Worm (Caenorhabditis elegans): ENCODE data around the gene F44E5.5.

ce11 chrII:11713569-11713968 is 45.9 kb upstream of the F44E5.5 start, which contains the start of gene F13D12.10:
- TF ChIP-seq flt-1 (GFP tag; IDR thresholded peaks at IDR 0.05) (no peak), ama-1 (optimal IDR thresholded peaks at IDR 0.05) (no peak), B0310.2 (tag; optimal IDR thresholded peaks at IDR 0.05) (no peak), hmbx-1 (tag; optimal IDR thresholded peaks at IDR 0.05) (no peak), tra-4 (tag; optimal IDR thresholded peaks at IDR 0.05) (no peak), hmg-4 (GFP tag; optimal IDR thresholded peaks at IDR 0.05) (no peak), ceh-36 (tag; optimal IDR thresholded peaks at IDR 0.05) (no peak), hnd-1 (tag; optimal IDR thresholded peaks at IDR 0.05) (no peak), pes-1 (GFP tag; IDR thresholded peaks at IDR 0.05) (no peak)
